Fruit fly (Drosophila melanogaster) whole organism, wandering third instar larva: ENCODE results near the gene ImpL2.
A peak's percentile ranks its signal among the peaks of the same experiment; 100 is the strongest.

Experiments used
- CG32264 ChIP-seq: fragments of 200-800 bp; sonication (Bioruptor generic); optimal IDR thresholded peaks from 2 replicates; lab custom pipeline; 2016; ENCODE audit warnings: missing biosample characterization, missing genetic modification characterization
- Hnf4 ChIP-seq: fragments of 200-800 bp; sonication (Bioruptor generic); optimal IDR thresholded peaks from 2 replicates; lab custom pipeline; 2016; ENCODE audit warnings: missing biosample characterization, mild to moderate bottlenecking, missing genetic modification characterization
- Hr78 ChIP-seq: fragments of >200 bp; optimal IDR thresholded peaks from 2 replicates; lab custom pipeline; 2017; ENCODE audit warnings: missing biosample characterization, missing genetic modification characterization
- Jra ChIP-seq: sonication (Bioruptor generic); optimal IDR thresholded peaks from 2 replicates; lab custom pipeline; 2016; ENCODE audit warnings: missing biosample characterization, missing genetic modification characterization
- Myc ChIP-seq: fragments of >200 bp; optimal IDR thresholded peaks from 2 replicates; lab custom pipeline; 2017
- Rel ChIP-seq, 2 experiments: fragments of 200-800 bp; sonication (Bioruptor generic) in 1 of 2; optimal IDR thresholded peaks; 2 replicates in 1 of 2; 3 replicates in 1 of 2; lab custom pipeline; 2016 to 2019; ENCODE audit warnings: mild to moderate bottlenecking in 2 of 2, missing biosample characterization in 2 of 2, missing genetic modification characterization in 2 of 2, moderate library complexity in 1 of 2
- Sp1 ChIP-seq: fragments of 200-800 bp; sonication (Bioruptor generic); optimal IDR thresholded peaks from 3 replicates; lab custom pipeline; 2019; ENCODE audit warnings: missing biosample characterization, mild to moderate bottlenecking, missing genetic modification characterization, moderate library complexity
- Vsx2 ChIP-seq: fragments of 200-300, 225-300 bp; sonication (Bioruptor generic); optimal IDR thresholded peaks from 2 replicates; lab custom pipeline; 2018; ENCODE audit warnings: missing biosample characterization, missing genetic modification characterization; ENCODE audit not compliant: partially characterized antibody
- brk ChIP-seq: fragments of 200-800 bp; sonication (Bioruptor generic); optimal IDR thresholded peaks from 2 replicates; lab custom pipeline; 2016; ENCODE audit warnings: missing biosample characterization, mild to moderate bottlenecking, missing genetic modification characterization
- dmrt93B ChIP-seq: fragments of 200-800 bp; sonication (Bioruptor generic); optimal IDR thresholded peaks from 2 replicates; lab custom pipeline; 2018; ENCODE audit warnings: missing biosample characterization, mild to moderate bottlenecking, missing genetic modification characterization
- dsf ChIP-seq: sonication (Bioruptor generic); optimal IDR thresholded peaks from 2 replicates; lab custom pipeline; 2016; ENCODE audit warnings: missing biosample characterization, missing genetic modification characterization, borderline replicate concordance
- ey ChIP-seq: fragments of 200-800 bp; sonication (Bioruptor generic); optimal IDR thresholded peaks from 2 replicates; lab custom pipeline; 2016; ENCODE audit warnings: missing biosample characterization, missing genetic modification characterization
- foxo ChIP-seq, 2 experiments: fragments of 200-800 bp; sonication (Bioruptor generic); optimal IDR thresholded peaks; 2 replicates in 1 of 2; 3 replicates in 1 of 2; lab custom pipeline; 2016 to 2017; ENCODE audit warnings: missing biosample characterization in 2 of 2, missing genetic modification characterization in 2 of 2
- fru ChIP-seq: fragments of 200-800 bp; sonication (Bioruptor generic); optimal IDR thresholded peaks from 3 replicates; lab custom pipeline; 2016; ENCODE audit warnings: missing biosample characterization, mild to moderate bottlenecking, missing genetic modification characterization
- h ChIP-seq: fragments of 200-800 bp; sonication (Bioruptor generic); optimal IDR thresholded peaks from 3 replicates; lab custom pipeline; 2016; ENCODE audit warnings: missing biosample characterization, mild to moderate bottlenecking, missing genetic modification characterization
- lola ChIP-seq: fragments of >200 bp; optimal IDR thresholded peaks from 2 replicates; lab custom pipeline; 2017; ENCODE audit warnings: missing biosample characterization, missing genetic modification characterization
- psq ChIP-seq: fragments of 200-800 bp; sonication (Bioruptor generic); optimal IDR thresholded peaks from 3 replicates; lab custom pipeline; 2017; ENCODE audit warnings: missing biosample characterization, mild to moderate bottlenecking, missing genetic modification characterization, moderate library complexity
- sage ChIP-seq: fragments of 200-800 bp; sonication (Bioruptor generic); optimal IDR thresholded peaks from 2 replicates; lab custom pipeline; 2016; ENCODE audit warnings: missing biosample characterization, mild to moderate bottlenecking, missing genetic modification characterization
- sv ChIP-seq: fragments of 200-800 bp; sonication (Bioruptor generic); optimal IDR thresholded peaks from 3 replicates; lab custom pipeline; 2016; ENCODE audit warnings: missing biosample characterization, missing genetic modification characterization
- tai ChIP-seq: sonication (Bioruptor generic); optimal IDR thresholded peaks from 2 replicates; lab custom pipeline; 2016; ENCODE audit warnings: missing biosample characterization, missing genetic modification characterization
- woc ChIP-seq: sonication (Bioruptor generic); optimal IDR thresholded peaks from 2 replicates; lab custom pipeline; 2016; ENCODE audit warnings: missing biosample characterization, mild to moderate bottlenecking, missing genetic modification characterization

The ImpL2 gene

DNA sequence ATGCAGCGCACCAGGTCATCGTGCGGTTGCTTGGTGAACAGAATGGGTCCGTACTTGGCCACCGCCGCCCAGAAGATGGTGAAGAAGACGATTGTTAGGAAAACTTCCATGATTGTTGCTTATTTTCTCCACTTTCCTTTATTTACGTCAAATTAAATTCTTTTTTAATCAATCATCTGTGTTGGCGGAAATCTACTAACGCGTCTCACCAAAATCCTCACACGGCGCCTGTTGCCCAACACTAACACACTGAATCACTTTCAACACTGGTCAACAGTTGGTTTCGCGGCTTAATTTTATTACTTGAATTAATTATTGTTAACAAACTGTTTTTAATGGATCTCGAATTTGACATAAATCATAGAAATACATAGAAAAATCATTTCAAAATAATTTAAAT is 49.3 kb downstream of the ImpL2 start, which contains the start of gene VhaM9.7-c (continued):
- TF ChIP-seq Rel (GFP tag; optimal IDR thresholded peaks at IDR 0.05; lab: Kevin White, UChicago), result no peak
- TF ChIP-seq Rel (tag; optimal IDR thresholded peaks at IDR 0.05; lab: Kevin White, UChicago), result no peak
- peak; percentile 59 for TF ChIP-seq Jra (GFP tag; lab: Kevin White, UChicago)
- TF ChIP-seq ey (GFP tag; lab: Kevin White, UChicago), result peak; percentile 22
- no peak for TF ChIP-seq tai (GFP tag; lab: Kevin White, UChicago)
- peak; percentile 34 for TF ChIP-seq sv
- no peak for TF ChIP-seq Myc (lab: Kevin White, UChicago)
- no peak for TF ChIP-seq brk
- no peak for TF ChIP-seq Hr78

- TF ChIP-seq dsf (no peak), Sp1 (GFP tag; lab: Kevin White, UChicago) (no peak), fru (GFP tag; lab: Kevin White, UChicago) (no peak), dmrt93B (GFP tag; lab: Kevin White, UChicago) (no peak), foxo (GFP tag; optimal IDR thresholded peaks at IDR 0.05; lab: Kevin White, UChicago) (no peak), Hr78 (no peak), psq (no peak)
- TF ChIP-seq, all 38 proteins: peak for 0
These were observed 50.7 kb downstream of the ImpL2 start for dm6 chr3L:4185259-4185658.

- TF ChIP-seq Jra (GFP tag; lab: Kevin White, UChicago) (no peak), Myc (lab: Kevin White, UChicago) (no peak)
These were observed 51.4 kb downstream of the ImpL2 start, which contains the start of gene Teh3 for dm6 chr3L:4184563-4184962. Teh3 (minus strand) TSS chr3L:4184663.

- TF ChIP-seq foxo (GFP tag; optimal IDR thresholded peaks at IDR 0.05; lab: Kevin White, UChicago) (no peak), Jra (GFP tag; lab: Kevin White, UChicago) (no peak), woc (no peak), Hnf4 (no peak), Rel (GFP tag; optimal IDR thresholded peaks at IDR 0.05; lab: Kevin White, UChicago) (no peak), Rel (tag; optimal IDR thresholded peaks at IDR 0.05; lab: Kevin White, UChicago) (no peak), Vsx2 (GFP tag; lab: Kevin White, UChicago) (no peak), lola (GFP tag; lab: Kevin White, UChicago) (no peak), CG32264 (GFP tag; lab: Kevin White, UChicago) (no peak), h (no peak), sage (GFP tag; lab: Kevin White, UChicago) (no peak)
- TF ChIP-seq, all 38 proteins: peak for 0
These were observed 57.9 kb downstream of the ImpL2 start, which contains the start of gene Teh4 for dm6 chr3L:4177981-4178562. Teh4 (minus strand) TSS chr3L:4178270.
